Fruit fly (Drosophila melanogaster) whole organism, embryonic: ENCODE measurements around the gene CG10587.

Experiments used
- Atf6 ChIP-seq: fragments of 200-800 bp; sonication (Bioruptor generic); IDR thresholded peaks from 2 replicates; pipeline ENCODE4 v1.3.6; 2022; ENCODE audit warnings: missing biosample characterization, missing genetic modification characterization
- CG10274 ChIP-seq: fragments of 200-800 bp; sonication (Bioruptor generic); optimal IDR thresholded peaks from 3 replicates; lab custom pipeline; 2017; ENCODE audit warnings: missing biosample characterization, mild to moderate bottlenecking, missing genetic modification characterization
- CG10979 ChIP-seq: fragments of 200-800 bp; sonication (Bioruptor generic); optimal IDR thresholded peaks from 2 replicates; lab custom pipeline; 2018; ENCODE audit warnings: missing biosample characterization, mild to moderate bottlenecking, missing genetic modification characterization, moderate library complexity
- CG11504 ChIP-seq: fragments of 200-800 bp; sonication (Bioruptor generic); optimal IDR thresholded peaks from 3 replicates; lab custom pipeline; 2019; ENCODE audit warnings: missing biosample characterization, mild to moderate bottlenecking, missing genetic modification characterization, moderate library complexity
- CG11560 ChIP-seq: fragments of 200-800 bp; sonication (Bioruptor generic); IDR thresholded peaks from 3 replicates; pipeline ENCODE4 v1.3.6; 2022; ENCODE audit warnings: missing biosample characterization, missing genetic modification characterization
- CG12942 ChIP-seq: fragments of 200-800 bp; sonication (Bioruptor generic); optimal IDR thresholded peaks from 3 replicates; lab custom pipeline; 2016; ENCODE audit warnings: missing biosample characterization, missing genetic modification characterization
- CG13123 ChIP-seq: fragments of 200-800 bp; sonication (Bioruptor generic); optimal IDR thresholded peaks from 2 replicates; lab custom pipeline; 2016; ENCODE audit warnings: missing biosample characterization, missing genetic modification characterization
- CG15601 ChIP-seq: fragments of 200-800 bp; sonication (Bioruptor generic); optimal IDR thresholded peaks from 3 replicates; lab custom pipeline; 2019; ENCODE audit warnings: missing biosample characterization, mild to moderate bottlenecking, missing genetic modification characterization, moderate library complexity
- CG16863 ChIP-seq: fragments of 200-800 bp; sonication (Bioruptor generic); optimal IDR thresholded peaks from 3 replicates; lab custom pipeline; 2016; ENCODE audit warnings: missing biosample characterization, missing genetic modification characterization
- CG17186 ChIP-seq: fragments of 200-800 bp; sonication (Bioruptor generic); optimal IDR thresholded peaks from 3 replicates; lab custom pipeline; 2017; ENCODE audit warnings: missing biosample characterization, missing genetic modification reagents, missing genetic modification characterization
- CG18619 ChIP-seq: fragments of 200-800 bp; sonication (Bioruptor generic); optimal IDR thresholded peaks from 3 replicates; lab custom pipeline; 2017; ENCODE audit warnings: missing biosample characterization, mild to moderate bottlenecking, missing genetic modification characterization
- CG31224 ChIP-seq: fragments of 200-800 bp; sonication (Bioruptor generic); IDR thresholded peaks from 2 replicates; pipeline ENCODE4 v1.3.6; 2022; ENCODE audit warnings: missing biosample characterization, missing genetic modification characterization
- CG4360 ChIP-seq: fragments of 200-800 bp; sonication (Bioruptor generic); IDR thresholded peaks from 2 replicates; pipeline ENCODE4 v1.3.6; 2022; ENCODE audit warnings: missing biosample characterization, missing genetic modification characterization
- CG4730 ChIP-seq: fragments of 200-800 bp; sonication (Bioruptor generic); IDR thresholded peaks from 2 replicates; pipeline ENCODE4 v1.3.6; 2022; ENCODE audit warnings: missing biosample characterization, missing genetic modification characterization
- CG7786 ChIP-seq: fragments of 200-800 bp; sonication (Bioruptor generic); optimal IDR thresholded peaks from 2 replicates; lab custom pipeline; 2016; ENCODE audit warnings: missing biosample characterization, missing genetic modification characterization
- CG8388 ChIP-seq: fragments of 200-800 bp; sonication (Bioruptor generic); optimal IDR thresholded peaks from 2 replicates; lab custom pipeline; 2019; ENCODE audit warnings: missing biosample characterization, mild to moderate bottlenecking, missing genetic modification characterization, moderate library complexity
- CG8944 ChIP-seq: fragments of 200-800 bp; sonication (Bioruptor generic); optimal IDR thresholded peaks from 3 replicates; lab custom pipeline; 2016; ENCODE audit warnings: missing biosample characterization, missing genetic modification characterization
- CG9932 ChIP-seq: fragments of 200-800 bp; sonication (Bioruptor generic); IDR thresholded peaks from 2 replicates; pipeline ENCODE4 v1.3.6; 2022; ENCODE audit warnings: missing biosample characterization, missing genetic modification characterization
- CTCF ChIP-seq: fragments of 200-800 bp; sonication (Bioruptor generic); optimal IDR thresholded peaks from 2 replicates; lab custom pipeline; 2017; ENCODE audit warnings: missing biosample characterization, mild to moderate bottlenecking, missing genetic modification characterization, moderate library complexity
- CrebB ChIP-seq: fragments of 200-800 bp; sonication (Bioruptor generic); optimal IDR thresholded peaks from 3 replicates; lab custom pipeline; 2018; ENCODE audit warnings: missing biosample characterization, mild to moderate bottlenecking, missing genetic modification characterization
- D ChIP-seq, 2 experiments: fragments of 200-800 bp in 1 of 2; fragments of >200 bp in 1 of 2; sonication (Bioruptor generic) in 1 of 2; optimal IDR thresholded peaks; 2 replicates in 1 of 2; 3 replicates in 1 of 2; lab custom pipeline; 2017; ENCODE audit warnings: mild to moderate bottlenecking in 1 of 2, missing biosample characterization in 1 of 2, missing genetic modification characterization in 1 of 2, missing genetic modification reagents in 1 of 2
- Dfd ChIP-seq, 2 experiments: fragments of >200 bp; optimal IDR thresholded peaks; 2 replicates each; lab custom pipeline; 2017; ENCODE audit warnings: missing biosample characterization in 2 of 2, missing genetic modification characterization in 2 of 2
- Ets65A ChIP-seq: fragments of 200-800 bp; sonication (Bioruptor generic); peaks from one replicate; lab custom pipeline; 2016; ENCODE audit warnings: missing biosample characterization, missing genetic modification characterization
- HLHmδ ChIP-seq: fragments of 200-800 bp; sonication (Bioruptor generic); optimal IDR thresholded peaks from 2 replicates; lab custom pipeline; 2018; ENCODE audit warnings: missing biosample characterization, mild to moderate bottlenecking, missing genetic modification characterization, moderate library complexity
- Lhr ChIP-seq: fragments of 200-800 bp; sonication (Bioruptor generic); optimal IDR thresholded peaks from 3 replicates; lab custom pipeline; 2017; ENCODE audit warnings: mild to moderate bottlenecking, missing biosample characterization, missing genetic modification reagents, missing genetic modification characterization
- Trl ChIP-seq, 3 experiments: fragments of >200 bp in 2 of 3; fragments of 200-800 bp in 1 of 3; sonication (Bioruptor generic) in 1 of 3; optimal IDR thresholded peaks; 2 replicates in 1 of 3; 3 replicates in 2 of 3; lab custom pipeline; 2016 to 2017; ENCODE audit warnings: missing biosample characterization in 1 of 3, missing genetic modification characterization in 1 of 3
- caup ChIP-seq: fragments of 200-800 bp; sonication (Bioruptor generic); optimal IDR thresholded peaks from 3 replicates; lab custom pipeline; 2017; ENCODE audit warnings: missing biosample characterization, mild to moderate bottlenecking, missing genetic modification characterization, moderate library complexity; ENCODE audit not compliant: severe bottlenecking
- crol ChIP-seq: fragments of 200-800 bp; sonication (Bioruptor generic); IDR thresholded peaks from 2 replicates; pipeline ENCODE4 v1.3.6; 2022; ENCODE audit warnings: missing biosample characterization, missing genetic modification characterization
- dpn ChIP-seq, 2 experiments: fragments of 200-800 bp; sonication (Bioruptor generic); optimal IDR thresholded peaks; 3 replicates each; lab custom pipeline; 2016; ENCODE audit warnings: missing biosample characterization in 2 of 2, missing genetic modification characterization in 2 of 2
- fu2 ChIP-seq: fragments of 200-800 bp; sonication (Bioruptor generic); optimal IDR thresholded peaks from 2 replicates; lab custom pipeline; 2016; ENCODE audit warnings: missing biosample characterization, missing genetic modification characterization
- grn ChIP-seq: fragments of 200-800 bp; sonication (Bioruptor generic); optimal IDR thresholded peaks from 3 replicates; lab custom pipeline; 2017; ENCODE audit warnings: missing biosample characterization, missing genetic modification characterization
- her ChIP-seq: fragments of 200-800 bp; sonication (Bioruptor generic); optimal IDR thresholded peaks from 2 replicates; lab custom pipeline; 2016; ENCODE audit warnings: missing biosample characterization, missing genetic modification characterization
- jing ChIP-seq: fragments of 200-800 bp; sonication (Bioruptor generic); optimal IDR thresholded peaks from 2 replicates; lab custom pipeline; 2018; ENCODE audit warnings: missing biosample characterization, mild to moderate bottlenecking, missing genetic modification characterization
- lbe ChIP-seq: fragments of 200-800 bp; sonication (Bioruptor generic); optimal IDR thresholded peaks from 2 replicates; lab custom pipeline; 2016; ENCODE audit warnings: missing biosample characterization, mild to moderate bottlenecking, missing genetic modification characterization
- lilli ChIP-seq: fragments of 200-800 bp; sonication (Bioruptor generic); optimal IDR thresholded peaks from 3 replicates; lab custom pipeline; 2016; ENCODE audit warnings: missing biosample characterization, missing genetic modification characterization
- lov ChIP-seq, 2 experiments: fragments of 200-800 bp in 1 of 2; fragments of >200 bp in 1 of 2; sonication (Bioruptor generic) in 1 of 2; IDR thresholded peaks in 1 of 2; optimal IDR thresholded peaks in 1 of 2; 2 replicates in 1 of 2; 3 replicates in 1 of 2; pipeline versions ENCODE4 v1.3.6 to Lab custom; 2017 to 2022; ENCODE audit warnings: missing biosample characterization in 1 of 2, missing genetic modification characterization in 1 of 2
- oc ChIP-seq: fragments of 200-800 bp; sonication (Bioruptor generic); optimal IDR thresholded peaks from 2 replicates; lab custom pipeline; 2018; ENCODE audit warnings: missing biosample characterization, mild to moderate bottlenecking, missing genetic modification characterization, moderate library complexity
- onecut ChIP-seq: fragments of 200-800 bp; sonication (Bioruptor generic); IDR thresholded peaks from 2 replicates; pipeline ENCODE4 v1.3.6; 2022; ENCODE audit warnings: missing biosample characterization, missing genetic modification characterization
- pho ChIP-seq: fragments of 200-800 bp; sonication (Bioruptor generic); optimal IDR thresholded peaks from 2 replicates; lab custom pipeline; 2016; ENCODE audit warnings: missing biosample characterization, missing genetic modification characterization
- pnt ChIP-seq: fragments of 200-800 bp; sonication (Bioruptor generic); optimal IDR thresholded peaks from 3 replicates; lab custom pipeline; 2016; ENCODE audit warnings: missing biosample characterization, missing genetic modification characterization
- run ChIP-seq: fragments of 200-800 bp; sonication (Bioruptor generic); optimal IDR thresholded peaks from 3 replicates; lab custom pipeline; 2018; ENCODE audit warnings: missing biosample characterization, mild to moderate bottlenecking, missing genetic modification characterization
- sens-2 ChIP-seq: fragments of 200-800 bp; sonication (Bioruptor generic); IDR thresholded peaks from 2 replicates; pipeline ENCODE4 v1.3.6; 2022; ENCODE audit warnings: missing biosample characterization, missing genetic modification characterization
- sr ChIP-seq: fragments of 200-800 bp; sonication (Bioruptor generic); IDR thresholded peaks from 3 replicates; pipeline ENCODE4 v1.3.6; 2022; ENCODE audit warnings: missing biosample characterization, missing genetic modification characterization
- tap ChIP-seq: fragments of 200-800 bp; optimal IDR thresholded peaks from 3 replicates; lab custom pipeline; 2019; ENCODE audit warnings: missing biosample characterization, mild to moderate bottlenecking, missing genetic modification characterization, moderate library complexity
- tio ChIP-seq: fragments of 200-800 bp; sonication (Bioruptor generic); optimal IDR thresholded peaks from 2 replicates; lab custom pipeline; 2017; ENCODE audit warnings: missing biosample characterization, missing genetic modification characterization, inconsistent platforms
- tll ChIP-seq, 2 experiments: fragments of 200-800 bp in 1 of 2; fragments of >200 bp in 1 of 2; sonication (Bioruptor generic) in 1 of 2; optimal IDR thresholded peaks; 2 replicates each; lab custom pipeline; 2017 to 2019; ENCODE audit warnings: missing biosample characterization in 2 of 2, missing genetic modification characterization in 2 of 2, mild to moderate bottlenecking in 1 of 2, moderate library complexity in 1 of 2
- unc-4 ChIP-seq: fragments of 200-800 bp; sonication (Bioruptor generic); IDR thresholded peaks from 2 replicates; pipeline ENCODE4 v1.3.6; 2022; ENCODE audit warnings: missing biosample characterization, missing genetic modification characterization; ENCODE audit not compliant: partially characterized antibody
- z ChIP-seq: fragments of 200-800 bp; sonication (Bioruptor generic); IDR thresholded peaks from 3 replicates; pipeline ENCODE4 v1.3.6; 2022; ENCODE audit warnings: missing biosample characterization, missing genetic modification characterization

Gene CG10587

DNA sequence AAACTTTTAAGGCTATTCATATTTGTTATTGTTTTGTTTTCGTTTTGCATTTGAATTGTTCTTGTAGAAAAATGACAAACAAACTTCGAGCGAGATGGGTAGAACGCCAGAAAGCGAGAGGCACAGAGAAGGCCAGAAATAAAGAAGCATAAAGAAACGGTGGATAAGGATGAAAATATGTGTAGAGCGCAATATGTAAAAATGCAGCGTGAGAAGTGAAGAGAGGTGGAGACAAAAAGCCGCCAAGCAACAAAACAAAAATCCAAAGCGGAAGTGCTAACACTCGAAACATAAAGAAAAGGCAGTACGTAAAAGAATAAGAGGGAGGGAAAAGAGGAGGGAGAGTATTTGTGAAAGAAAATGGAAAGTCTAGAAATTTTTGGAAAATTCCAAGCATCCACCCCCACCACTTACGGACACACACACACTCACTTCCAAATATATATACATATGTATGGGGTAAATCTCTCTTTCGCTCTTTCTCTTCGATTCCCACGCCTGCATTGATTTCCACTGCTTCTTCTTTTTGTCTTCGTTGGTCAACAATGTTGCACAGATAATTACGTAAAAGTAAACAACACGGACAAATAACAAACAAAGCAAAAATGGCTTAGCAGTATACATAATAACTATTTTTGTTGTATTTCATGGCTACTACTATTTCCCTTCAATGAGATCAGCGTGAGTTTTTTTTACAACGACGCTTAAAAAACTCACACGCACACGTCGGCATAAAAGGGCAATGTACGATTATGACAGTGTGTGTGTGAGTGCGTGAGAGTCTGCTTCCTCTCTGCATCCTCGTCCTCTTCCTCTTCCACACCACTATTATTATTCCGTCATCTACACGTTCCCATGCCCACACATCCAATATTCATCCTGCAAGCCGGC, 45.3 kb upstream of the CG10587 start (continued):
- TF ChIP-seq onecut (peak; percentile 56), pho (GFP tag; lab: Kevin White, UChicago) (no peak), CG18619 (GFP tag; lab: Kevin White, UChicago) (no peak), CG12942 (GFP tag; lab: Kevin White, UChicago) (peak; percentile 14), CG8944 (GFP tag; lab: Kevin White, UChicago) (no peak), Lhr (GFP tag; lab: Kevin White, UChicago) (no peak), tll (GFP tag; optimal IDR thresholded peaks at IDR 0.05; lab: Kevin White, UChicago) (peak in 1 of 2 experiments; percentile 57), fu2 (GFP tag; lab: Kevin White, UChicago) (no peak), her (peak; percentile 14), CrebB (tag; lab: Kevin White, UChicago) (no peak), Atf6 (GFP tag; lab: Robert Waterston, UW) (no peak), z (GFP tag; lab: Robert Waterston, UW) (peak; percentile 79), crol (peak; percentile 27; the same call in 1 of the 2 replicates), Dfd (GFP tag; optimal IDR thresholded peaks at IDR 0.05; lab: Kevin White, UChicago) (no peak), lov (optimal IDR thresholded peaks at IDR 0.05; lab: Kevin White, UChicago) (no peak), lov (GFP tag; IDR thresholded peaks at IDR 0.05; lab: Robert Waterston, UW) (peak; percentile 81; the same call in 1 of the 3 replicates), Trl (optimal IDR thresholded peaks at IDR 0.05; lab: Kevin White, UChicago) (peak; percentile 44 to 59), Trl (GFP tag; optimal IDR thresholded peaks at IDR 0.05; lab: Kevin White, UChicago) (peak; percentile 18), CG8388 (GFP tag; lab: Kevin White, UChicago) (peak; percentile 31), CTCF (GFP tag; lab: Kevin White, UChicago) (no peak), CG31224 (no peak), dpn (GFP tag; optimal IDR thresholded peaks at IDR 0.05; lab: Kevin White, UChicago) (peak in 1 of 2 experiments; percentile 36), D (optimal IDR thresholded peaks at IDR 0.05; lab: Kevin White, UChicago) (no peak), D (GFP tag; optimal IDR thresholded peaks at IDR 0.05; lab: Kevin White, UChicago) (peak; percentile 27), HLHmδ (GFP tag; lab: Kevin White, UChicago) (no peak), CG10274 (GFP tag; lab: Kevin White, UChicago) (no peak), CG7786 (GFP tag; lab: Kevin White, UChicago) (no peak), tap (tag; lab: Kevin White, UChicago) (no peak), CG9932 (GFP tag; lab: Robert Waterston, UW) (no peak), unc-4 (no peak), CG11504 (tag; lab: Kevin White, UChicago) (peak; percentile 73), caup (GFP tag; lab: Kevin White, UChicago) (no peak), CG15601 (tag; lab: Kevin White, UChicago) (peak; percentile 57), CG17186 (GFP tag; lab: Kevin White, UChicago) (no peak), sens-2 (GFP tag; lab: Robert Waterston, UW) (no peak), CG13123 (GFP tag; lab: Kevin White, UChicago) (peak; percentile 34), jing (no peak), sr (GFP tag; lab: Robert Waterston, UW) (peak; percentile 52; the same call in 1 of the 3 replicates), oc (peak; percentile 72), Ets65A (GFP tag; lab: Kevin White, UChicago) (peak; percentile 26), CG10979 (tag; lab: Kevin White, UChicago) (peak; percentile 30), grn (GFP tag; lab: Kevin White, UChicago) (peak; percentile 44), run (tag; lab: Kevin White, UChicago) (no peak), CG11560 (tag; lab: Robert Waterston, UW) (no peak), lbe (GFP tag; lab: Kevin White, UChicago) (no peak), tio (no peak), lilli (GFP tag; lab: Kevin White, UChicago) (peak; percentile 4), CG4360 (0 out of 2 replicates have a peak, but pooled peaks have one; percentile 3), CG4730 (GFP tag; lab: Robert Waterston, UW) (no peak), CG16863 (GFP tag; lab: Kevin White, UChicago) (peak; percentile 30), pnt (GFP tag; lab: Kevin White, UChicago) (peak; percentile 32)
